Worm (Caenorhabditis elegans) whole organism, L4/young adult: ENCODE data around the gene F07C6.2.

Source experiments
- W03F9.2 ChIP-seq: fragments of 150-350 bp; optimal IDR thresholded peaks from 2 replicates; lab custom pipeline; 2014; ENCODE audit warnings: missing biosample characterization, missing genetic modification characterization
- dao-5 ChIP-seq: sonication (generic microtip); optimal IDR thresholded peaks from 2 replicates; lab custom pipeline; 2016; ENCODE audit warnings: missing genotype, missing genetic modification characterization, moderate library complexity, missing compliant biosample characterization
- him-1 ChIP-seq: sonication (generic microtip); optimal IDR thresholded peaks from 2 replicates; lab custom pipeline; 2016; ENCODE audit warnings: missing genotype, missing genetic modification reagents, missing genetic modification characterization, missing compliant biosample characterization

ce11 chrIV:12836208-12836607, 45.2 kb downstream of the F07C6.2 start, which contains the start of gene M02B1.3:
- TF ChIP-seq him-1 (tag; lab: Kevin White, UChicago) (no peak), dao-5 (tag; lab: Kevin White, UChicago) (no peak), W03F9.2 (no peak)
